Worm (Caenorhabditis elegans): Measurements from ENCODE around the gene egl-43.

DNA sequence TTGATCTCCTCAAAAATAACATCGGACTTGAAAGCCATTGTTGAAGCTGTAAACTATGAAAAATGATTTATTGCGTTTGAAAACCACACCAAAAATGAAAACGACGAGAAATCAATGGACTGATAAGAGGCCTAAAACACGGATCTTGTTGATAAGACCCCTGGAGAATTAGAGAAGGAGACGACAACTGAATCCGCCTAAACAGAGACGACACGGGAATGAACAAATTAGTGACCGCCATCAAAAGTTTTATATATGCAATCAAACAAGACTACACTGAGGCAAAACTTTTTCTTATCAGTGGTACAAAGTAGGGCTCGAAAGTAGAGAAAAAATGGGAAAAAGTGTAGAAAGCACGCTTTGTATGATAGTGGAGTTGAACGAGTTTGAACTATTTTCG lies 46.1 kb downstream of the egl-43 start, which contains the start of gene nlt-1:
- TF ChIP-seq bed-2 (GFP tag; IDR thresholded peaks at IDR 0.05) (no peak), unc-62 (GFP tag; optimal IDR thresholded peaks at IDR 0.05) (no peak), F39B2.1 (GFP tag; IDR thresholded peaks at IDR 0.05) (no peak)
